Worm (Caenorhabditis elegans) whole organism, L1 larva: Measurements from ENCODE around the gene spat-3.
"Not testable (repeated sequence)": the region's sequence is repeated elsewhere in the genome, so short reads cannot be mapped to it uniquely, and the experiment has no call there.

Source experiments
- C04F5.9 ChIP-seq: sonication (generic microtip); optimal IDR thresholded peaks from 2 replicates; lab custom pipeline; 2016; ENCODE audit warnings: missing genetic modification characterization, missing compliant biosample characterization
- C16A3.4 ChIP-seq: fragments of 150-350 bp; optimal IDR thresholded peaks from 2 replicates; lab custom pipeline; 2014; ENCODE audit warnings: missing biosample characterization, missing genetic modification characterization
- C34B4.2 ChIP-seq: sonication (generic microtip); optimal IDR thresholded peaks from 2 replicates; lab custom pipeline; 2017; ENCODE audit warnings: mild to moderate bottlenecking, missing genetic modification characterization, missing compliant biosample characterization
- Y116A8C.19 ChIP-seq: sonication (generic microtip); optimal IDR thresholded peaks from 2 replicates; lab custom pipeline; 2016; ENCODE audit warnings: missing compliant biosample characterization, missing genetic modification characterization, borderline replicate concordance
- aha-1 ChIP-seq: fragments of 150-350 bp; optimal IDR thresholded peaks from 2 replicates; lab custom pipeline; 2014; ENCODE audit warnings: missing biosample characterization, missing genetic modification characterization
- blmp-1 ChIP-seq: fragments of 150-350 bp; optimal IDR thresholded peaks from 2 replicates; lab custom pipeline; 2014; ENCODE audit warnings: missing biosample characterization, missing genetic modification characterization
- ceh-63 ChIP-seq: fragments of 200-800 bp; sonication (Bioruptor generic); optimal IDR thresholded peaks from 2 replicates; lab custom pipeline; 2018; ENCODE audit warnings: mild to moderate bottlenecking, missing genetic modification characterization, missing compliant biosample characterization
- ceh-8 ChIP-seq: fragments of 200-800 bp; sonication (Bioruptor generic); optimal IDR thresholded peaks from 2 replicates; lab custom pipeline; 2018; ENCODE audit warnings: mild to moderate bottlenecking, missing genetic modification characterization, moderate library complexity, missing compliant biosample characterization
- ceh-82 ChIP-seq, 3 experiments: fragments of 150-350 bp in 1 of 3; sonication (generic microtip) in 2 of 3; optimal IDR thresholded peaks; 2 replicates each; lab custom pipeline; 2014 to 2017; ENCODE audit warnings: missing biosample characterization in 3 of 3, missing genetic modification characterization in 3 of 3
- ceh-88 ChIP-seq: fragments of 200-800 bp; sonication (Bioruptor generic); IDR thresholded peaks from 2 replicates; pipeline ENCODE4 v1.3.6; 2022; ENCODE audit warnings: missing genetic modification characterization, missing compliant biosample characterization
- ceh-90 ChIP-seq: sonication (generic microtip); optimal IDR thresholded peaks from 2 replicates; lab custom pipeline; 2016; ENCODE audit warnings: missing genetic modification characterization, missing compliant biosample characterization
- ces-1 ChIP-seq: fragments of 150-350 bp; optimal IDR thresholded peaks from 2 replicates; lab custom pipeline; 2014; ENCODE audit warnings: missing biosample characterization, missing genetic modification reagents, missing genetic modification characterization
- dpl-1 ChIP-seq, 3 experiments: fragments of 150-350 bp in 2 of 3; sonication (generic microtip) in 1 of 3; optimal IDR thresholded peaks; 2 replicates each; lab custom pipeline; 2014 to 2017; ENCODE audit warnings: missing biosample characterization in 3 of 3, missing genetic modification characterization in 3 of 3, missing genetic modification reagents in 3 of 3
- dsc-1 ChIP-seq: sonication (generic microtip); optimal IDR thresholded peaks from 2 replicates; lab custom pipeline; 2016; ENCODE audit warnings: mild to moderate bottlenecking, missing genetic modification characterization, missing compliant biosample characterization
- efl-1 ChIP-seq, 4 experiments: fragments of 150-350 bp; optimal IDR thresholded peaks in 3 of 4; peaks in 1 of 4; 1 replicate in 1 of 4; 2 replicates in 3 of 4; lab custom pipeline; 2014; ENCODE audit warnings: missing biosample characterization in 2 of 4, missing genetic modification characterization in 2 of 4, missing genetic modification reagents in 2 of 4
- efl-3 ChIP-seq: fragments of 200-800 bp; sonication (Bioruptor generic); optimal IDR thresholded peaks from 2 replicates; lab custom pipeline; 2018; ENCODE audit warnings: mild to moderate bottlenecking, missing genetic modification characterization, missing compliant biosample characterization
- egl-13 ChIP-seq: sonication (generic microtip); optimal IDR thresholded peaks from 2 replicates; lab custom pipeline; 2016; ENCODE audit warnings: missing genotype, missing genetic modification reagents, missing genetic modification characterization, missing compliant biosample characterization
- egl-27 ChIP-seq, 2 experiments: fragments of 150-350 bp in 1 of 2; sonication (generic microtip); optimal IDR thresholded peaks; 3 replicates each; lab custom pipeline; 2017 to 2018; ENCODE audit warnings: missing biosample characterization in 2 of 2, missing genetic modification characterization in 2 of 2, missing genetic modification reagents in 2 of 2
- elt-2 ChIP-seq: sonication (generic microtip); optimal IDR thresholded peaks from 2 replicates; lab custom pipeline; 2016; ENCODE audit warnings: missing genetic modification characterization, mild to moderate bottlenecking, inconsistent platforms, missing compliant biosample characterization, missing genetic modification reagents
- ets-5 ChIP-seq: fragments of 200-800 bp; sonication (Bioruptor generic); IDR thresholded peaks from 2 replicates; pipeline ENCODE4 v1.3.6; 2022; ENCODE audit warnings: missing genetic modification characterization, missing compliant biosample characterization
- fos-1 ChIP-seq: fragments of 150-350 bp; optimal IDR thresholded peaks from 2 replicates; lab custom pipeline; 2014; ENCODE audit warnings: missing biosample characterization, missing genetic modification characterization
- grh-1 ChIP-seq: fragments of 200-800 bp; sonication (Bioruptor generic); IDR thresholded peaks from 2 replicates; pipeline ENCODE4 v1.3.6; 2022; ENCODE audit warnings: missing genetic modification reagents, missing genetic modification characterization, missing compliant biosample characterization
- hlh-17 ChIP-seq: fragments of 200-800 bp; sonication (Bioruptor generic); optimal IDR thresholded peaks from 2 replicates; lab custom pipeline; 2018; ENCODE audit warnings: missing genetic modification characterization, mild to moderate bottlenecking, missing compliant biosample characterization, moderate library complexity, borderline replicate concordance
- isw-1 ChIP-seq: fragments of 200-800 bp; sonication (Bioruptor generic); IDR thresholded peaks from 2 replicates; pipeline ENCODE4 v1.3.6; 2022; ENCODE audit warnings: missing genetic modification characterization, missing compliant biosample characterization
- jun-1 ChIP-seq: fragments of 150-350 bp; optimal IDR thresholded peaks from 2 replicates; lab custom pipeline; 2014; ENCODE audit warnings: missing biosample characterization, missing genetic modification reagents, missing genetic modification characterization
- lin-14 ChIP-seq: fragments of 200-800 bp; sonication (Bioruptor generic); optimal IDR thresholded peaks from 2 replicates; lab custom pipeline; 2018; ENCODE audit warnings: mild to moderate bottlenecking, missing genetic modification characterization, moderate library complexity, missing compliant biosample characterization
- lsy-2 ChIP-seq, 2 experiments: fragments of 150-350 bp; optimal IDR thresholded peaks; 2 replicates each; lab custom pipeline; 2014; ENCODE audit warnings: missing biosample characterization in 2 of 2, missing genetic modification characterization in 2 of 2
- mab-9 ChIP-seq: fragments of 200-800 bp; sonication (Bioruptor generic); IDR thresholded peaks from 2 replicates; pipeline ENCODE4 v1.3.6; 2022; ENCODE audit warnings: missing genetic modification reagents, missing genetic modification characterization, missing compliant biosample characterization
- mdl-1 ChIP-seq, 2 experiments: fragments of 150-350 bp; optimal IDR thresholded peaks; 2 replicates each; lab custom pipeline; 2014 to 2017; ENCODE audit warnings: missing biosample characterization in 2 of 2, missing genetic modification characterization in 2 of 2, inconsistent platforms in 1 of 2
- nhr-11 ChIP-seq: fragments of 150-350 bp; optimal IDR thresholded peaks from 2 replicates; lab custom pipeline; 2014; ENCODE audit warnings: missing biosample characterization, missing genetic modification characterization
- nhr-19 ChIP-seq: fragments of 200-800 bp; sonication (Bioruptor generic); conservative IDR thresholded peaks from 2 replicates; pipeline ENCODE4 v1.3.6; 2022; ENCODE audit warnings: missing genetic modification characterization, missing compliant biosample characterization
- nhr-20 ChIP-seq: sonication (generic microtip); optimal IDR thresholded peaks from 2 replicates; lab custom pipeline; 2016; ENCODE audit warnings: mild to moderate bottlenecking, missing genetic modification characterization, missing compliant biosample characterization
- nhr-28 ChIP-seq: fragments of 150-350 bp; optimal IDR thresholded peaks from 2 replicates; lab custom pipeline; 2014; ENCODE audit warnings: missing biosample characterization, missing genetic modification characterization
- nhr-47 ChIP-seq: sonication (generic microtip); optimal IDR thresholded peaks from 2 replicates; lab custom pipeline; 2016; ENCODE audit warnings: mild to moderate bottlenecking, missing genetic modification characterization, moderate library complexity, missing compliant biosample characterization
- nhr-71 ChIP-seq: sonication (generic microtip); optimal IDR thresholded peaks from 2 replicates; lab custom pipeline; 2016; ENCODE audit warnings: mild to moderate bottlenecking, missing genetic modification characterization, moderate library complexity, missing compliant biosample characterization
- nhr-84 ChIP-seq: sonication (generic microtip); optimal IDR thresholded peaks from 2 replicates; lab custom pipeline; 2017; ENCODE audit warnings: missing biosample characterization, missing genetic modification characterization
- pax-3 ChIP-seq: fragments of 200-800 bp; sonication (Bioruptor generic); optimal IDR thresholded peaks from 2 replicates; lab custom pipeline; 2018; ENCODE audit warnings: mild to moderate bottlenecking, missing genetic modification characterization, moderate library complexity, missing compliant biosample characterization
- rnt-1 ChIP-seq: sonication (generic microtip); optimal IDR thresholded peaks from 2 replicates; lab custom pipeline; 2016; ENCODE audit warnings: mild to moderate bottlenecking, missing genetic modification characterization, moderate library complexity, missing compliant biosample characterization
- skn-1 ChIP-seq: fragments of 150-350 bp; optimal IDR thresholded peaks from 2 replicates; lab custom pipeline; 2014; ENCODE audit warnings: missing biosample characterization, missing genetic modification characterization
- swsn-7 ChIP-seq: sonication (generic microtip); optimal IDR thresholded peaks from 2 replicates; lab custom pipeline; 2016; ENCODE audit warnings: missing genetic modification characterization, missing compliant biosample characterization
- tbx-2 ChIP-seq: sonication (generic microtip); optimal IDR thresholded peaks from 2 replicates; lab custom pipeline; 2016; ENCODE audit warnings: missing genetic modification characterization, missing compliant biosample characterization
- unc-98 ChIP-seq: fragments of 200-800 bp; sonication (Bioruptor generic); IDR thresholded peaks from 2 replicates; pipeline ENCODE4 v1.3.6; 2022; ENCODE audit warnings: missing genetic modification characterization, missing compliant biosample characterization
- vab-15 ChIP-seq: sonication (generic microtip); optimal IDR thresholded peaks from 2 replicates; lab custom pipeline; 2017; ENCODE audit warnings: missing genotype, mild to moderate bottlenecking, missing genetic modification characterization, missing compliant biosample characterization
- zip-4 ChIP-seq: fragments of 200-800 bp; sonication (Bioruptor generic); optimal IDR thresholded peaks from 2 replicates; lab custom pipeline; 2018; ENCODE audit warnings: mild to moderate bottlenecking, missing genetic modification characterization, moderate library complexity, missing compliant biosample characterization
- ztf-4 ChIP-seq: fragments of 150-350 bp; optimal IDR thresholded peaks from 2 replicates; lab custom pipeline; 2014; ENCODE audit warnings: missing biosample characterization, missing genetic modification characterization

Gene spat-3

ce11 chrX:4615034-4615433 lies 9.3 kb upstream of the spat-3 start:
- TF ChIP-seq ces-1 (no peak), lin-14 (GFP tag; lab: Kevin White, UChicago) (no peak), isw-1 (GFP tag; lab: Robert Waterston, UW) (no peak), pax-3 (no peak), nhr-47 (tag; lab: Kevin White, UChicago) (no peak), C34B4.2 (tag; lab: Kevin White, UChicago) (no peak), ceh-8 (GFP tag; lab: Kevin White, UChicago) (no peak), grh-1 (no peak), mab-9 (no peak), ets-5 (GFP tag; lab: Robert Waterston, UW) (no peak), C04F5.9 (tag; lab: Kevin White, UChicago) (no peak), C16A3.4 (tag; lab: Kevin White, UChicago) (no peak), egl-27 (tag; optimal IDR thresholded peaks at IDR 0.05; lab: Kevin White, UChicago) (no peak)
- TF ChIP-seq, all 84 proteins: peak for 0

DNA sequence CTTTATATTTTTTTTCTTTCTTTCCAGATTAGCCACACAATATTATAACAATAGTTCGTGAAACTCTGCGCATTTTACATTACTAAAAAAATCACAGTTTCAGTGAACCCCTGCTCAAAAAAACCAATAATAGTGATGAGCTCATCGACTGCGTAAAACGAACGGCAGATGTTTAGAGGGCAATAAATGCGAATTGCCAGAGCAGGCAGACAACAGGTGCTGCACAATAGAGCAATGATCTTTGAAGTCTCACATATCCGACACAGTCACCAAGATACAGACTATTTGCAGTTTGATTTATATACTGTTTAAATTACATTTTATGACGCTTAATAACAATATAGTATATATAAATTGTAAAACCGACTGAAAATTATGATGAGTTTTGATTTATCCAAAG lies 3.9 kb upstream of the spat-3 start:
- TF ChIP-seq Y116A8C.19 (no peak), ceh-90 (tag; lab: Kevin White, UChicago) (no peak), ztf-4 (tag; lab: Kevin White, UChicago) (no peak), nhr-28 (no peak), ces-1 (no peak), lsy-2 (tag; optimal IDR thresholded peaks at IDR 0.05; lab: Kevin White, UChicago) (no peak), nhr-84 (tag; lab: Kevin White, UChicago) (no peak), hlh-17 (GFP tag; lab: Kevin White, UChicago) (no peak), aha-1 (tag; lab: Kevin White, UChicago) (no peak), nhr-11 (tag; lab: Kevin White, UChicago) (no peak), jun-1 (tag; lab: Kevin White, UChicago) (no peak), mdl-1 (tag; optimal IDR thresholded peaks at IDR 0.05; lab: Kevin White, UChicago) (no peak), nhr-20 (no peak)

- no peak for TF ChIP-seq fos-1
Measured at ce11 chrX:4607300-4607699, 1.6 kb upstream of the spat-3 start.

- TF ChIP-seq nhr-71 (tag; lab: Kevin White, UChicago), result peak; percentile 73
- peak; percentile 82 for TF ChIP-seq zip-4 (GFP tag; lab: Kevin White, UChicago)
- TF ChIP-seq nhr-20, result peak; percentile 36
- peak; percentile 34 for TF ChIP-seq blmp-1 (tag; lab: Kevin White, UChicago)
- peak in 2 of 3 experiments; percentile 1 to 64 for TF ChIP-seq ceh-82 (tag; optimal IDR thresholded peaks at IDR 0.05; lab: Kevin White, UChicago)
- peak; percentile 82 for TF ChIP-seq swsn-7 (tag; lab: Kevin White, UChicago)
- peak; percentile 26 for TF ChIP-seq tbx-2 (tag; lab: Kevin White, UChicago)
- TF ChIP-seq egl-13 (tag; lab: Kevin White, UChicago), result peak; percentile 6
- TF ChIP-seq rnt-1, result peak; percentile 88
- TF ChIP-seq lsy-2 (tag; optimal IDR thresholded peaks at IDR 0.05; lab: Kevin White, UChicago), result peak in 1 of 2 experiments; percentile 65
- TF ChIP-seq mab-9, result peak; percentile 93
- TF ChIP-seq efl-3, result peak; percentile 71
- TF ChIP-seq nhr-19 (GFP tag; lab: Robert Waterston, UW), result peak; percentile 94
- peak in 1 of 2 experiments; percentile 22 for TF ChIP-seq mdl-1 (tag; optimal IDR thresholded peaks at IDR 0.05; lab: Kevin White, UChicago)
- peak; percentile 47 for TF ChIP-seq isw-1 (GFP tag; lab: Robert Waterston, UW)
- not testable (repeated sequence) for TF ChIP-seq efl-1 (optimal IDR thresholded peaks at IDR 0.05; lab: Kevin White, UChicago)
- TF ChIP-seq efl-1 (GFP tag; optimal IDR thresholded peaks at IDR 0.05 in 1 of 2; lab: Kevin White, UChicago), result peak in 1 of 2 experiments; percentile 80
- TF ChIP-seq pax-3, result peak; percentile 93
- TF ChIP-seq dpl-1 (GFP tag; optimal IDR thresholded peaks at IDR 0.05; lab: Kevin White, UChicago), result peak in 1 of 3 experiments; percentile 16
- TF ChIP-seq skn-1 (tag; lab: Kevin White, UChicago), result peak; percentile 14
- peak; percentile 93 for TF ChIP-seq ceh-8 (GFP tag; lab: Kevin White, UChicago)
- peak; percentile 14 for TF ChIP-seq vab-15 (tag; lab: Kevin White, UChicago)
- peak; percentile 95 for TF ChIP-seq elt-2
- peak; percentile 98 for TF ChIP-seq lin-14 (GFP tag; lab: Kevin White, UChicago)
- TF ChIP-seq ceh-88, result peak; percentile 89
- peak; percentile 51; the same call in 1 of the 2 replicates for TF ChIP-seq unc-98 (GFP tag; lab: Robert Waterston, UW)
- TF ChIP-seq jun-1 (tag; lab: Kevin White, UChicago), result peak; percentile 33
- peak; percentile 45 for TF ChIP-seq dsc-1 (tag; lab: Kevin White, UChicago)
- TF ChIP-seq ztf-4 (tag; lab: Kevin White, UChicago), result peak; percentile 66
- TF ChIP-seq ceh-63 (GFP tag; lab: Kevin White, UChicago), result peak; percentile 80
Measured at ce11 chrX:4606389-4606880, 707 bp upstream of the spat-3 start.
